Fruit fly (Drosophila melanogaster): ENCODE data around the gene CG7218.
A peak's percentile ranks its signal among the peaks of the same experiment; 100 is the strongest.

CG7218 gene

DNA sequence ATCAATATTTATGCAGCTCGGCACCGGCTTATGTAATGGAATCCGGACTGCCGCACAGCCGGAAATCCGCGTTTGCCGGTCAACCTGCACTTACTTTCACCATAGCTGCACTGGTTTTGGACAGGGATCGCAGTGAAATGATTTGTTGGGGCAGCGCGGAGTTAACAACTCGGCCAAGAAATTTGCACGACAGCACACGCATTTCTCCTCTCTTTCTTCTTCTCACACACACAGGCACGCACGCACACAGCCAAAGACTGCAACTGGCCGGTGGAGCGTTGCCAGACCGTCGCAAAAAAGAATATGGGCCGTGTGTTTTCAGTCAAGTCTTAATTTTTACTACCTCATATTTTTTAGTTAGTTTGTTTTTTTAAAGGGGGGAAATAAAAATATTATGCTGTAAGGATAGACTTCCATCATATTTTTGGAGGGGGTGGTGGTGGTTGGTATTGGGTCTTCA is 2.1 kb upstream of the CG7218 start:
- TF ChIP-seq CG10321 (GFP tag; IDR thresholded peaks at IDR 0.05) (no peak), CG1529 (GFP tag; optimal IDR thresholded peaks at IDR 0.05) (no peak), pzg (GFP tag; optimal IDR thresholded peaks at IDR 0.05) (peak; percentile 38), tin (GFP tag; optimal IDR thresholded peaks at IDR 0.05) (peak; percentile 8), BEAF-32 (GFP tag; optimal IDR thresholded peaks at IDR 0.05) (no peak), CG7928 (GFP tag; optimal IDR thresholded peaks at IDR 0.05) (peak; percentile 34), tx (GFP tag; optimal IDR thresholded peaks at IDR 0.05) (no peak), caup (GFP tag; optimal IDR thresholded peaks at IDR 0.05; ENCODE audit: severe bottlenecking) (no peak), CG11398 (GFP tag; optimal IDR thresholded peaks at IDR 0.05) (no peak), ham (GFP tag; IDR thresholded peaks at IDR 0.05) (no peak), Drgx (GFP tag; IDR thresholded peaks at IDR 0.05) (no peak), CG8765 (GFP tag; IDR thresholded peaks at IDR 0.05) (no peak), btn (GFP tag; optimal IDR thresholded peaks at IDR 0.05) (no peak), Atf3 (GFP tag; optimal IDR thresholded peaks at IDR 0.05) (no peak), CG9932 (GFP tag; IDR thresholded peaks at IDR 0.05) (peak; percentile 27; the same call in 1 of the 2 replicates), CG12219 (GFP tag; optimal IDR thresholded peaks at IDR 0.05) (no peak), H15 (GFP tag; IDR thresholded peaks at IDR 0.05) (no peak), CG34376 (GFP tag; optimal IDR thresholded peaks at IDR 0.05) (peak; percentile 0), hbn (GFP tag; IDR thresholded peaks at IDR 0.05; ENCODE audit: partially characterized antibody) (peak; percentile 27; the same call in 1 of the 2 replicates), YL-1 (GFP tag; optimal IDR thresholded peaks at IDR 0.05) (peak; percentile 59), dmrt11E (tag; optimal IDR thresholded peaks at IDR 0.05) (no peak), Pdp1 (GFP tag; optimal IDR thresholded peaks at IDR 0.05) (peak in 1 of 2 experiments; percentile 94), NC2β (GFP tag; optimal IDR thresholded peaks at IDR 0.05) (no peak), z (GFP tag; IDR thresholded peaks at IDR 0.05) (no peak), bab2 (GFP tag; optimal IDR thresholded peaks at IDR 0.05) (no peak), cad (GFP tag; optimal IDR thresholded peaks at IDR 0.05) (no peak), Hr78 (GFP tag; optimal IDR thresholded peaks at IDR 0.05) (no peak), crp (GFP tag; optimal IDR thresholded peaks at IDR 0.05) (peak in 1 of 2 experiments; percentile 20), Nf-YC (tag; optimal IDR thresholded peaks at IDR 0.05) (peak; percentile 27), HLH54F (GFP tag; optimal IDR thresholded peaks at IDR 0.05) (no peak), MESR4 (GFP tag; optimal IDR thresholded peaks at IDR 0.05) (peak; percentile 51), ash1 (GFP tag; optimal IDR thresholded peaks at IDR 0.05) (no peak), CG12659 (GFP tag; optimal IDR thresholded peaks at IDR 0.05) (peak; percentile 16), Eip74EF (GFP tag; optimal IDR thresholded peaks at IDR 0.05) (no peak), CG15514 (GFP tag; optimal IDR thresholded peaks at IDR 0.05) (peak; percentile 18), D19A (tag; optimal IDR thresholded peaks at IDR 0.05) (no peak), ranshi (GFP tag; IDR thresholded peaks at IDR 0.05) (no peak), ci (GFP tag; IDR thresholded peaks at IDR 0.05) (peak; percentile 29; the same call in 1 of the 3 replicates), CG13775 (GFP tag; optimal IDR thresholded peaks at IDR 0.05) (no peak), pho (GFP tag; optimal IDR thresholded peaks at IDR 0.05) (no peak), Fer1 (GFP tag; optimal IDR thresholded peaks at IDR 0.05) (peak; percentile 10), Hand (GFP tag; optimal IDR thresholded peaks at IDR 0.05) (no peak), bigmax (GFP tag; optimal IDR thresholded peaks at IDR 0.05) (no peak), odd (GFP tag; optimal IDR thresholded peaks at IDR 0.05) (no peak), CG31441 (GFP tag; IDR thresholded peaks at IDR 0.05) (no peak), CG3995 (GFP tag; optimal IDR thresholded peaks at IDR 0.05) (peak; percentile 5), dysf (GFP tag; IDR thresholded peaks at IDR 0.05) (no peak), yki (optimal IDR thresholded peaks at IDR 0.05) (no peak), CG7839 (tag; optimal IDR thresholded peaks at IDR 0.05) (no peak), CG6689 (GFP tag; IDR thresholded peaks at IDR 0.05) (no peak), CG18011 (GFP tag; optimal IDR thresholded peaks at IDR 0.05) (no peak)

Measured in whole organism, embryonic.